Worm (Caenorhabditis elegans) whole organism, L3 larva: Measurements from ENCODE around the gene F14D7.2.

Source experiments
- aly-2 ChIP-seq: fragments of 150-350 bp; optimal IDR thresholded peaks from 2 replicates; lab custom pipeline; 2014; ENCODE audit warnings: missing biosample characterization, missing genetic modification characterization
- ceh-16 ChIP-seq: sonication (generic microtip); optimal IDR thresholded peaks from 2 replicates; lab custom pipeline; 2017; ENCODE audit warnings: missing biosample characterization, missing genetic modification characterization
- ceh-28 ChIP-seq: fragments of 150-350 bp; optimal IDR thresholded peaks from 2 replicates; lab custom pipeline; 2014; ENCODE audit warnings: missing biosample characterization, missing genetic modification reagents, missing genetic modification characterization
- ceh-82 ChIP-seq: fragments of 150-350 bp; optimal IDR thresholded peaks from 2 replicates; lab custom pipeline; 2014; ENCODE audit warnings: missing biosample characterization, missing genetic modification characterization
- daf-12 ChIP-seq: fragments of 150-350 bp; optimal IDR thresholded peaks from 2 replicates; lab custom pipeline; 2014; ENCODE audit warnings: missing biosample characterization, missing genetic modification reagents, missing genetic modification characterization
- egl-27 ChIP-seq: sonication (generic microtip); optimal IDR thresholded peaks from 4 replicates; lab custom pipeline; 2017; ENCODE audit warnings: missing biosample characterization, missing genetic modification reagents, missing genetic modification characterization
- elt-1 ChIP-seq: fragments of 150-350 bp; optimal IDR thresholded peaks from 2 replicates; lab custom pipeline; 2014; ENCODE audit warnings: missing biosample characterization, missing genetic modification characterization
- elt-2 ChIP-seq: sonication (generic microtip); optimal IDR thresholded peaks from 2 replicates; lab custom pipeline; 2016; ENCODE audit warnings: missing genetic modification reagents, mild to moderate bottlenecking, missing genetic modification characterization, missing compliant biosample characterization
- elt-3 ChIP-seq, 3 experiments: fragments of 150-350 bp in 1 of 3; sonication (generic microtip) in 2 of 3; optimal IDR thresholded peaks; 2 replicates in 2 of 3; 4 replicates in 1 of 3; lab custom pipeline; 2014 to 2017; ENCODE audit warnings: missing biosample characterization in 3 of 3, missing genetic modification characterization in 3 of 3
- eor-1 ChIP-seq, 2 experiments: fragments of 150-350 bp; optimal IDR thresholded peaks; 2 replicates each; lab custom pipeline; 2014 to 2018; ENCODE audit warnings: missing biosample characterization in 2 of 2, missing genetic modification characterization in 2 of 2
- fkh-10 ChIP-seq: sonication (generic microtip); optimal IDR thresholded peaks from 2 replicates; lab custom pipeline; 2017; ENCODE audit warnings: missing biosample characterization, missing genetic modification reagents, missing genetic modification characterization
- fos-1 ChIP-seq: fragments of 150-350 bp; optimal IDR thresholded peaks from 2 replicates; lab custom pipeline; 2014; ENCODE audit warnings: missing biosample characterization, missing genetic modification characterization
- hmg-11 ChIP-seq: sonication (generic microtip); optimal IDR thresholded peaks from 2 replicates; lab custom pipeline; 2016; ENCODE audit warnings: missing genetic modification characterization, missing compliant biosample characterization
- lin-39 ChIP-seq: fragments of 150-350 bp; optimal IDR thresholded peaks from 2 replicates; lab custom pipeline; 2018; ENCODE audit warnings: missing biosample characterization, missing genetic modification reagents, missing genetic modification characterization
- lsy-12 ChIP-seq: sonication (generic microtip); optimal IDR thresholded peaks from 2 replicates; lab custom pipeline; 2016; ENCODE audit warnings: mild to moderate bottlenecking, missing genetic modification characterization, missing compliant biosample characterization
- mdl-1 ChIP-seq: fragments of 150-350 bp; optimal IDR thresholded peaks from 2 replicates; lab custom pipeline; 2014; ENCODE audit warnings: missing biosample characterization, missing genetic modification characterization
- mml-1 ChIP-seq: fragments of 150-350 bp; sonication (generic microtip); optimal IDR thresholded peaks from 3 replicates; lab custom pipeline; 2014; ENCODE audit warnings: missing biosample characterization, missing genetic modification characterization
- nfya-1 ChIP-seq: sonication (generic microtip); optimal IDR thresholded peaks from 2 replicates; lab custom pipeline; 2017; ENCODE audit warnings: missing genetic modification characterization, mild to moderate bottlenecking, missing compliant biosample characterization, antibody characterized with exemption, moderate library complexity; ENCODE audit not compliant: insufficient read depth
- nhr-12 ChIP-seq: fragments of 150-350 bp; optimal IDR thresholded peaks from 2 replicates; lab custom pipeline; 2014; ENCODE audit warnings: missing biosample characterization, missing genetic modification characterization
- nhr-23 ChIP-seq: fragments of 150-350 bp; optimal IDR thresholded peaks from 2 replicates; lab custom pipeline; 2014; ENCODE audit warnings: missing biosample characterization, missing genetic modification reagents, missing genetic modification characterization
- nhr-237 ChIP-seq: fragments of 150-350 bp; optimal IDR thresholded peaks from 2 replicates; lab custom pipeline; 2014; ENCODE audit warnings: missing biosample characterization, missing genetic modification characterization
- nhr-43 ChIP-seq: sonication (generic microtip); optimal IDR thresholded peaks from 2 replicates; lab custom pipeline; 2016; ENCODE audit warnings: mild to moderate bottlenecking, missing genetic modification characterization, missing compliant biosample characterization; ENCODE audit not compliant: poor library complexity, severe bottlenecking
- nhr-67 ChIP-seq: fragments of 150-350 bp; optimal IDR thresholded peaks from 2 replicates; lab custom pipeline; 2014; ENCODE audit warnings: missing biosample characterization, missing genetic modification characterization
- nhr-76 ChIP-seq: fragments of 150-350 bp; sonication (generic microtip); optimal IDR thresholded peaks from 5 replicates; lab custom pipeline; 2014; ENCODE audit warnings: missing biosample characterization, missing genetic modification characterization
- nhr-77 ChIP-seq: fragments of 150-350 bp; optimal IDR thresholded peaks from 2 replicates; lab custom pipeline; 2014; ENCODE audit warnings: missing biosample characterization, missing genetic modification characterization
- pha-4 ChIP-seq: fragments of 150-350 bp; optimal IDR thresholded peaks from 2 replicates; lab custom pipeline; 2014; ENCODE audit warnings: missing biosample characterization, missing genetic modification reagents, missing genetic modification characterization
- sea-2 ChIP-seq: fragments of 150-350 bp; sonication (generic microtip); optimal IDR thresholded peaks from 4 replicates; lab custom pipeline; 2014; ENCODE audit warnings: missing biosample characterization, missing genetic modification reagents, missing genetic modification characterization
- skn-1 ChIP-seq: fragments of 150-350 bp; optimal IDR thresholded peaks from 2 replicates; lab custom pipeline; 2014; ENCODE audit warnings: missing biosample characterization, missing genetic modification characterization
- snpc-4 ChIP-seq: fragments of 150-350 bp; optimal IDR thresholded peaks from 2 replicates; lab custom pipeline; 2014; ENCODE audit warnings: missing biosample characterization, missing genetic modification characterization
- tbx-2 ChIP-seq: sonication (generic microtip); optimal IDR thresholded peaks from 2 replicates; lab custom pipeline; 2016; ENCODE audit warnings: mild to moderate bottlenecking, missing genetic modification characterization, missing compliant biosample characterization
- unc-39 ChIP-seq: sonication (generic microtip); optimal IDR thresholded peaks from 4 replicates; lab custom pipeline; 2017; ENCODE audit warnings: missing biosample characterization, missing genetic modification characterization
- unc-62 ChIP-seq: fragments of 150-350 bp; sonication (generic microtip); optimal IDR thresholded peaks from 4 replicates; lab custom pipeline; 2014; ENCODE audit warnings: missing biosample characterization, missing genetic modification reagents, missing genetic modification characterization
- zag-1 ChIP-seq: fragments of 150-350 bp; optimal IDR thresholded peaks from 2 replicates; lab custom pipeline; 2014; ENCODE audit warnings: missing biosample characterization, missing genetic modification characterization
- ztf-11 ChIP-seq: fragments of 150-350 bp; optimal IDR thresholded peaks from 2 replicates; lab custom pipeline; 2014; ENCODE audit warnings: missing biosample characterization, missing genetic modification characterization
- ztf-4 ChIP-seq: fragments of 150-350 bp; optimal IDR thresholded peaks from 2 replicates; lab custom pipeline; 2014; ENCODE audit warnings: missing biosample characterization, missing genetic modification characterization

F14D7.2 gene

ce11 chrV:14322743-14323142 is 29.2 kb upstream of the F14D7.2 start, which contains the start of gene F47B8.3 (continued):
- no peak for TF ChIP-seq ztf-4 (tag; lab: Kevin White, UChicago)
- no peak for TF ChIP-seq fkh-10 (GFP tag; lab: Kevin White, UChicago)
- no peak for TF ChIP-seq elt-3 (tag; optimal IDR thresholded peaks at IDR 0.05; lab: Kevin White, UChicago)
- TF ChIP-seq tbx-2 (tag; lab: Kevin White, UChicago): no peak
- TF ChIP-seq daf-12 (tag; lab: Kevin White, UChicago): no peak
- no peak for TF ChIP-seq elt-1
- no peak for TF ChIP-seq mml-1 (tag; lab: Kevin White, UChicago)

- TF ChIP-seq tbx-2 (tag; lab: Kevin White, UChicago): no peak
- no peak for TF ChIP-seq elt-2
- TF ChIP-seq fos-1: no peak
- no peak for TF ChIP-seq elt-3 (tag; optimal IDR thresholded peaks at IDR 0.05; lab: Kevin White, UChicago)
- TF ChIP-seq ceh-28: no peak
- no peak for TF ChIP-seq unc-39
- TF ChIP-seq sea-2 (GFP tag; lab: Kevin White, UChicago): no peak
- TF ChIP-seq nhr-67 (tag; lab: Kevin White, UChicago): no peak
- TF ChIP-seq nhr-76: no peak
- no peak for TF ChIP-seq zag-1
- no peak for TF ChIP-seq unc-62 (GFP tag; lab: Kevin White, UChicago)
Observed at ce11 chrV:14320730-14321319, 27.3 kb upstream of the F14D7.2 start.

- TF ChIP-seq mdl-1: no peak
Observed at ce11 chrV:14320246-14320645, 26.7 kb upstream of the F14D7.2 start, which contains the start of gene F47B8.14. Gene F47B8.14, plus strand, starts transcription at chrV:14320546.

ce11 chrV:14319101-14319781 is 25.7 kb upstream of the F14D7.2 start, which contains the start of gene F47B8.13:
Gene F47B8.13, minus strand, starts transcription at chrV:14319731.
- TF ChIP-seq daf-12 (tag; lab: Kevin White, UChicago): no peak
- no peak for TF ChIP-seq ceh-82 (tag; lab: Kevin White, UChicago)
- no peak for TF ChIP-seq eor-1 (tag; optimal IDR thresholded peaks at IDR 0.05; lab: Kevin White, UChicago)
- no peak for TF ChIP-seq mdl-1
- TF ChIP-seq unc-62 (GFP tag; lab: Kevin White, UChicago): no peak
- no peak for TF ChIP-seq skn-1 (tag; lab: Kevin White, UChicago)
- no peak for TF ChIP-seq sea-2 (GFP tag; lab: Kevin White, UChicago)
- TF ChIP-seq unc-39: no peak
- no peak for TF ChIP-seq hmg-11 (tag; lab: Kevin White, UChicago)
- no peak for TF ChIP-seq nhr-43 (tag; lab: Kevin White, UChicago)
- no peak for TF ChIP-seq fos-1
- no peak for TF ChIP-seq mml-1 (tag; lab: Kevin White, UChicago)
- TF ChIP-seq aly-2 (tag; lab: Kevin White, UChicago): no peak
- TF ChIP-seq lsy-12 (tag; lab: Kevin White, UChicago): no peak
- no peak for TF ChIP-seq lin-39 (tag; lab: Kevin White, UChicago)
- no peak for TF ChIP-seq nhr-77 (tag; lab: Kevin White, UChicago)
- TF ChIP-seq elt-2: no peak

- TF ChIP-seq mdl-1 (no peak), nhr-23 (tag; lab: Kevin White, UChicago) (no peak), daf-12 (tag; lab: Kevin White, UChicago) (no peak), ztf-11 (tag; lab: Kevin White, UChicago) (no peak), egl-27 (no peak), ceh-16 (tag; lab: Kevin White, UChicago) (no peak)
Observed at ce11 chrV:14317621-14318020, 24.1 kb upstream of the F14D7.2 start.

- peak; percentile 41 for TF ChIP-seq snpc-4 (tag; lab: Kevin White, UChicago)
- TF ChIP-seq pha-4 (tag; lab: Kevin White, UChicago): peak; percentile 71
- no peak for TF ChIP-seq skn-1 (tag; lab: Kevin White, UChicago)
- peak; percentile 11 for TF ChIP-seq nfya-1 (tag; lab: Kevin White, UChicago)
- no peak for TF ChIP-seq nhr-12
- no peak for TF ChIP-seq nhr-76
- no peak for TF ChIP-seq mml-1 (tag; lab: Kevin White, UChicago)
- no peak for TF ChIP-seq sea-2 (GFP tag; lab: Kevin White, UChicago)
- TF ChIP-seq nhr-43 (tag; lab: Kevin White, UChicago): no peak
- no peak for TF ChIP-seq nhr-237 (tag; lab: Kevin White, UChicago)
- no peak for TF ChIP-seq lin-39 (tag; lab: Kevin White, UChicago)
- no peak for TF ChIP-seq daf-12 (tag; lab: Kevin White, UChicago)
- TF ChIP-seq, all 47 proteins: peak for 3
Observed at ce11 chrV:14317204-14317603, 23.7 kb upstream of the F14D7.2 start.
